Worm (Caenorhabditis elegans) whole organism, young adult: ENCODE measurements around the gene picc-1.

Source experiments
- B0035.1 ChIP-seq: sonication (generic microtip); optimal IDR thresholded peaks from 2 replicates; lab custom pipeline; 2016; ENCODE audit warnings: missing genetic modification characterization, mild to moderate bottlenecking, missing compliant biosample characterization, missing genotype, missing genetic modification reagents
- C06A6.2 ChIP-seq: fragments of 200-800 bp; sonication (Bioruptor generic); conservative IDR thresholded peaks from 2 replicates; pipeline ENCODE4 v1.3.6; 2022; ENCODE audit warnings: missing genetic modification characterization, missing compliant biosample characterization
- F10E7.11 ChIP-seq: sonication (generic microtip); optimal IDR thresholded peaks from 2 replicates; lab custom pipeline; 2017; ENCODE audit warnings: mild to moderate bottlenecking, missing genetic modification characterization, moderate library complexity, missing compliant biosample characterization
- F33H1.4 ChIP-seq: fragments of 200-800 bp; sonication (Bioruptor generic); IDR thresholded peaks from 2 replicates; pipeline ENCODE4 v1.3.6; 2022; ENCODE audit warnings: missing genetic modification reagents, missing genetic modification characterization, missing compliant biosample characterization
- F37B4.10 ChIP-seq: fragments of 200-800 bp; sonication (Bioruptor generic); IDR thresholded peaks from 2 replicates; pipeline ENCODE4 v1.3.6; 2022; ENCODE audit warnings: missing genetic modification characterization, missing compliant biosample characterization
- F49E8.2 ChIP-seq: sonication (generic microtip); optimal IDR thresholded peaks from 3 replicates; lab custom pipeline; 2017; ENCODE audit warnings: missing genetic modification characterization, mild to moderate bottlenecking, missing compliant biosample characterization, antibody characterized with exemption, moderate library complexity; ENCODE audit not compliant: insufficient read depth
- F52B5.7 ChIP-seq: sonication (generic microtip); optimal IDR thresholded peaks from 2 replicates; lab custom pipeline; 2016; ENCODE audit warnings: mild to moderate bottlenecking, missing genetic modification characterization, missing compliant biosample characterization
- T26A5.8 ChIP-seq: sonication (generic microtip); optimal IDR thresholded peaks from 2 replicates; lab custom pipeline; 2016; ENCODE audit warnings: missing genetic modification characterization, missing compliant biosample characterization
- ZK185.1 ChIP-seq: sonication (generic microtip); optimal IDR thresholded peaks from 2 replicates; lab custom pipeline; 2016; ENCODE audit warnings: mild to moderate bottlenecking, missing genetic modification characterization, missing compliant biosample characterization; ENCODE audit not compliant: poor library complexity, severe bottlenecking
- ama-1 ChIP-seq, 3 experiments: fragments of 150-350 bp in 1 of 3; sonication (generic microtip) in 2 of 3; optimal IDR thresholded peaks; 2 replicates each; lab custom pipeline; 2014 to 2018; ENCODE audit warnings: missing biosample characterization in 2 of 3, missing genetic modification characterization in 2 of 3, missing genetic modification reagents in 2 of 3
- atf-7 ChIP-seq: sonication (generic microtip); optimal IDR thresholded peaks from 2 replicates; lab custom pipeline; 2017; ENCODE audit warnings: mild to moderate bottlenecking, missing genetic modification characterization, missing compliant biosample characterization
- athp-1 ChIP-seq: sonication (generic microtip); optimal IDR thresholded peaks from 2 replicates; lab custom pipeline; 2017; ENCODE audit warnings: mild to moderate bottlenecking, missing genetic modification characterization, missing compliant biosample characterization
- attf-3 ChIP-seq: fragments of 200-800 bp; sonication (Bioruptor generic); conservative IDR thresholded peaks from 2 replicates; pipeline ENCODE4 v1.3.6; 2022; ENCODE audit warnings: missing genetic modification reagents, missing genetic modification characterization, missing compliant biosample characterization
- attf-5 ChIP-seq: fragments of 200-800 bp; sonication (Bioruptor generic); optimal IDR thresholded peaks from 2 replicates; lab custom pipeline; 2018; ENCODE audit warnings: mild to moderate bottlenecking, missing genetic modification characterization, missing compliant biosample characterization
- attf-6 ChIP-seq: fragments of 200-800 bp; sonication (Bioruptor generic); IDR thresholded peaks from 2 replicates; pipeline ENCODE4 v1.3.6; 2022; ENCODE audit warnings: missing genetic modification reagents, missing genetic modification characterization, missing compliant biosample characterization
- bed-1 ChIP-seq: fragments of 200-800 bp; sonication (Bioruptor generic); IDR thresholded peaks from 2 replicates; pipeline ENCODE4 v1.3.6; 2022; ENCODE audit warnings: missing genetic modification reagents, missing genetic modification characterization, missing compliant biosample characterization
- cebp-1 ChIP-seq, 2 experiments: fragments of 200-800 bp in 1 of 2; sonication (Bioruptor generic) in 1 of 2; sonication (generic microtip) in 1 of 2; IDR thresholded peaks in 1 of 2; optimal IDR thresholded peaks in 1 of 2; 2 replicates each; pipeline versions ENCODE4 v1.3.6 to Lab custom; 2017 to 2022; ENCODE audit warnings: missing compliant biosample characterization in 2 of 2, missing genetic modification characterization in 2 of 2, mild to moderate bottlenecking in 1 of 2, missing genetic modification reagents in 1 of 2, moderate library complexity in 1 of 2
- cebp-2 ChIP-seq: fragments of 200-800 bp; sonication (Bioruptor generic); IDR thresholded peaks from 2 replicates; pipeline ENCODE4 v1.3.6; 2022; ENCODE audit warnings: missing genetic modification characterization, missing compliant biosample characterization
- ceh-27 ChIP-seq: fragments of 200-800 bp; sonication (Bioruptor generic); optimal IDR thresholded peaks from 2 replicates; lab custom pipeline; 2018; ENCODE audit warnings: mild to moderate bottlenecking, missing genetic modification characterization, moderate library complexity, missing compliant biosample characterization
- ceh-79 ChIP-seq: sonication (generic microtip); optimal IDR thresholded peaks from 2 replicates; lab custom pipeline; 2017; ENCODE audit warnings: mild to moderate bottlenecking, missing genetic modification characterization, missing compliant biosample characterization
- chd-7 ChIP-seq: sonication (generic microtip); optimal IDR thresholded peaks from 2 replicates; lab custom pipeline; 2016; ENCODE audit warnings: mild to moderate bottlenecking, missing genetic modification characterization, moderate library complexity, missing compliant biosample characterization
- die-1 ChIP-seq: sonication (generic microtip); optimal IDR thresholded peaks from 2 replicates; lab custom pipeline; 2016; ENCODE audit warnings: missing genotype, mild to moderate bottlenecking, missing genetic modification characterization, missing compliant biosample characterization
- dpl-1 ChIP-seq: fragments of 150-350 bp; optimal IDR thresholded peaks from 2 replicates; lab custom pipeline; 2014; ENCODE audit warnings: missing biosample characterization, missing genetic modification reagents, missing genetic modification characterization
- egl-18 ChIP-seq: fragments of 200-800 bp; sonication (Bioruptor generic); IDR thresholded peaks from 2 replicates; pipeline ENCODE4 v1.3.6; 2022; ENCODE audit warnings: missing genetic modification reagents, missing genetic modification characterization, missing compliant biosample characterization
- egrh-3 ChIP-seq: fragments of 200-800 bp; sonication (Bioruptor generic); IDR thresholded peaks from 2 replicates; pipeline ENCODE4 v1.3.6; 2022; ENCODE audit warnings: missing genetic modification reagents, missing genetic modification characterization, missing compliant biosample characterization
- gei-17 ChIP-seq: fragments of 200-800 bp; sonication (Bioruptor generic); optimal IDR thresholded peaks from 2 replicates; lab custom pipeline; 2018; ENCODE audit warnings: mild to moderate bottlenecking, missing genetic modification characterization, missing compliant biosample characterization
- him-1 ChIP-seq: sonication (generic microtip); optimal IDR thresholded peaks from 2 replicates; lab custom pipeline; 2016; ENCODE audit warnings: missing genotype, missing genetic modification reagents, missing genetic modification characterization, missing compliant biosample characterization
- hmg-1.2 ChIP-seq: fragments of 200-800 bp; sonication (Bioruptor generic); IDR thresholded peaks from 2 replicates; pipeline ENCODE4 v1.3.6; 2022; ENCODE audit warnings: missing genetic modification reagents, missing genetic modification characterization, missing compliant biosample characterization
- lin-35 ChIP-seq, 3 experiments: fragments of 150-350 bp in 2 of 3; sonication (generic microtip) in 1 of 3; optimal IDR thresholded peaks; 2 replicates each; lab custom pipeline; 2014 to 2018; ENCODE audit warnings: missing biosample characterization in 3 of 3, missing genetic modification characterization in 3 of 3, missing genetic modification reagents in 3 of 3
- lir-1 ChIP-seq: fragments of 200-800 bp; sonication (Bioruptor generic); conservative IDR thresholded peaks from 2 replicates; pipeline ENCODE4 v1.3.6; 2022; ENCODE audit warnings: missing genetic modification reagents, missing genetic modification characterization, missing compliant biosample characterization
- lsy-27 ChIP-seq: sonication (generic microtip); optimal IDR thresholded peaks from 2 replicates; lab custom pipeline; 2017; ENCODE audit warnings: missing genetic modification characterization, mild to moderate bottlenecking, missing compliant biosample characterization, antibody characterized with exemption, missing genotype, borderline replicate concordance; ENCODE audit not compliant: insufficient read depth
- madf-6 ChIP-seq: fragments of 200-800 bp; sonication (Bioruptor generic); IDR thresholded peaks from 2 replicates; pipeline ENCODE4 v1.3.6; 2022; ENCODE audit warnings: missing genetic modification reagents, missing genetic modification characterization, missing compliant biosample characterization
- madf-8 ChIP-seq: fragments of 200-800 bp; sonication (Bioruptor generic); conservative IDR thresholded peaks from 2 replicates; pipeline ENCODE4 v1.3.6; 2022; ENCODE audit warnings: missing genetic modification reagents, missing genetic modification characterization, missing compliant biosample characterization
- nfya-2 ChIP-seq: fragments of 200-800 bp; sonication (Bioruptor generic); IDR thresholded peaks from 2 replicates; pipeline ENCODE4 v1.3.6; 2022; ENCODE audit warnings: missing genetic modification reagents, missing genetic modification characterization, missing compliant biosample characterization
- nfyb-1 ChIP-seq: fragments of 200-800 bp; sonication (Bioruptor generic); IDR thresholded peaks from 2 replicates; pipeline ENCODE4 v1.3.6; 2022; ENCODE audit warnings: missing genetic modification reagents, missing genetic modification characterization, missing compliant biosample characterization
- pbrm-1 ChIP-seq: fragments of 200-800 bp; sonication (Bioruptor generic); IDR thresholded peaks from 2 replicates; pipeline ENCODE4 v1.3.6; 2022; ENCODE audit warnings: missing genetic modification reagents, missing genetic modification characterization, missing compliant biosample characterization
- rcor-1 ChIP-seq: fragments of 200-800 bp; sonication (Bioruptor generic); IDR thresholded peaks from 2 replicates; pipeline ENCODE4 v1.3.6; 2022; ENCODE audit warnings: missing genetic modification reagents, missing genetic modification characterization, missing compliant biosample characterization
- rec-8 ChIP-seq, 2 experiments: sonication (generic microtip); optimal IDR thresholded peaks; 2 replicates each; lab custom pipeline; 2016; ENCODE audit warnings: mild to moderate bottlenecking in 2 of 2, missing genetic modification characterization in 2 of 2, missing genetic modification reagents in 2 of 2, missing genotype in 2 of 2, missing biosample characterization in 1 of 2, missing compliant biosample characterization in 1 of 2, moderate library complexity in 1 of 2
- repo-1 ChIP-seq: sonication (generic microtip); optimal IDR thresholded peaks from 2 replicates; lab custom pipeline; 2017; ENCODE audit warnings: mild to moderate bottlenecking, missing genetic modification characterization, missing compliant biosample characterization
- tbp1 ChIP-seq: fragments of 200-800 bp; sonication (Bioruptor generic); optimal IDR thresholded peaks from 2 replicates; lab custom pipeline; 2018; ENCODE audit warnings: mild to moderate bottlenecking, missing genetic modification characterization, missing compliant biosample characterization
- tbx-9 ChIP-seq: sonication (generic microtip); optimal IDR thresholded peaks from 2 replicates; lab custom pipeline; 2016; ENCODE audit warnings: borderline replicate concordance, missing genetic modification characterization, inconsistent platforms, missing compliant biosample characterization
- zim-3 ChIP-seq: sonication (generic microtip); optimal IDR thresholded peaks from 2 replicates; lab custom pipeline; 2017; ENCODE audit warnings: mild to moderate bottlenecking, missing genetic modification characterization, moderate library complexity, missing compliant biosample characterization
- ztf-18 ChIP-seq: sonication (generic microtip); optimal IDR thresholded peaks from 2 replicates; lab custom pipeline; 2016; ENCODE audit warnings: missing genotype, mild to moderate bottlenecking, missing genetic modification characterization, missing compliant biosample characterization
- ztf-22 ChIP-seq: fragments of 200-800 bp; sonication (Bioruptor generic); optimal IDR thresholded peaks from 2 replicates; lab custom pipeline; 2018; ENCODE audit warnings: mild to moderate bottlenecking, missing genetic modification characterization, moderate library complexity, missing compliant biosample characterization
- ztf-26 ChIP-seq: sonication (generic microtip); optimal IDR thresholded peaks from 2 replicates; lab custom pipeline; 2017; ENCODE audit warnings: missing genetic modification characterization, missing compliant biosample characterization

Gene picc-1

DNA sequence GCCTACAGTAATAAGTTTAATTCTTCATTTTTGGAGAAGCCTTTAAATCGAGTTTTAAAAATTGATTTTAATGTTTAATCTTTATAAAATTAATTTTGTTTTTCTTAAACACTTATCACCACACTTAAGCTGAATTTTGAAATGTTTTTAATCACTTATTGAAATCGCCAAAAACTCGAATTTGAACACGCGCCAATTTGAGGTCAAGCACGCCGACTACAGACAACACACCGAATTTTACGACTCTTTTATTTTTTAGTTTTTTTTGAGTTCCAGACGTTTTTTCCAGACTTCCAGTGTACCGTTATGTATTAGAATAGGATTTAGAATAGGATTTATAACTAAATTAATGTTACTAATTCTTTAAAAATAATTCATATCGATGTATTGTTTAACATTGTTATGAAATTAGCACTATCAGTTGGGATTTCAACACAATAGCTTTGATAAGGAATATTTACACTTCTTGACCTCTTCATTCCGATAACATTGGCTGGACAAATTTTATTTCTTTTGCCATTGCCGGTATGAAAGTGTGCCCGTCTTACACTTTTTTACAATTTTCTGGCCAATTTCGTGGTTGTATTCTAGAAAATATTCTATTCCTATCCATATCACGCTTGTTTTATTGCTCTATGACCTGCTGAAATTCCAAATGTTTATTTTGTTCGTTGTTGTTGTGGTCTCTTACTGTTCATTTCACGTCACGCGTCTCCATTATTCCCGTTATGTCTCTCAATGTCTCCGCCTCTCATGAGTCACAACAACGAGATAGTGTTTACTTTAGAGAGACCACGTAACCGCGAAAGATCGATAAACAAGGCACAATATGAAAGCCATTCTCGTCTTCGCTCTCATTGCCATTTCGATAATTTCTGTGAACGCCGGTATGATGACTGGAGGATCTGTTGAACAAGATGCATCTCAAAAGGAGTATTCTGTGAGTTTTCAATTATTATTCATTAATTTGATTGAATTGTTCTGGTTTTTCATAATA is 24.8 kb downstream of the picc-1 start, which contains the start of gene cpi-2:
TSS of gene cpi-2 (plus strand) at position 788 of the 997 bp plus-strand sequence.
- TF ChIP-seq F33H1.4 (GFP tag; lab: Robert Waterston, UW): no peak
- TF ChIP-seq bed-1 (GFP tag; lab: Robert Waterston, UW): no peak
- TF ChIP-seq ceh-27 (GFP tag; lab: Kevin White, UChicago): peak; percentile 8
- no peak for TF ChIP-seq tbp1 (GFP tag; lab: Kevin White, UChicago)
- TF ChIP-seq B0035.1 (tag; lab: Kevin White, UChicago): no peak
- peak; percentile 26 for TF ChIP-seq attf-5 (GFP tag; lab: Kevin White, UChicago)
- TF ChIP-seq F10E7.11 (tag; lab: Kevin White, UChicago): no peak
- no peak for TF ChIP-seq madf-8 (GFP tag; lab: Robert Waterston, UW)
- TF ChIP-seq atf-7 (tag; lab: Kevin White, UChicago): no peak
- TF ChIP-seq chd-7 (tag; lab: Kevin White, UChicago): no peak
- no peak for TF ChIP-seq him-1
- TF ChIP-seq repo-1 (tag; lab: Kevin White, UChicago): no peak
- TF ChIP-seq nfya-2 (GFP tag; lab: Robert Waterston, UW): no peak
- no peak for TF ChIP-seq attf-6
- TF ChIP-seq tbx-9 (tag; lab: Kevin White, UChicago): no peak
- no peak for TF ChIP-seq zim-3 (tag; lab: Kevin White, UChicago)
- peak in 1 of 3 experiments; percentile 59 for TF ChIP-seq lin-35 (GFP tag; optimal IDR thresholded peaks at IDR 0.05; lab: Kevin White, UChicago)
- no peak for TF ChIP-seq cebp-2
- TF ChIP-seq dpl-1: peak; percentile 57
- no peak for TF ChIP-seq F49E8.2 (tag; lab: Kevin White, UChicago)
- TF ChIP-seq egrh-3: no peak
- TF ChIP-seq ztf-22 (GFP tag; lab: Kevin White, UChicago): no peak
- no peak for TF ChIP-seq T26A5.8
- TF ChIP-seq ztf-18 (tag; lab: Kevin White, UChicago): no peak
- TF ChIP-seq ZK185.1 (tag; lab: Kevin White, UChicago): no peak
- TF ChIP-seq hmg-1.2 (GFP tag; lab: Robert Waterston, UW): peak; percentile 79
- no peak for TF ChIP-seq lsy-27
- peak; percentile 38; the same call in 1 of the 2 replicates for TF ChIP-seq nfyb-1 (GFP tag; lab: Robert Waterston, UW)
- TF ChIP-seq rcor-1 (GFP tag; lab: Robert Waterston, UW): no peak
- TF ChIP-seq attf-3 (GFP tag; lab: Robert Waterston, UW): no peak
- peak; percentile 7; the same call in 1 of the 2 replicates for TF ChIP-seq cebp-1 (GFP tag; IDR thresholded peaks at IDR 0.05; lab: Robert Waterston, UW)
- TF ChIP-seq cebp-1 (tag; optimal IDR thresholded peaks at IDR 0.05; lab: Kevin White, UChicago): peak; percentile 53
- TF ChIP-seq ztf-26 (tag; lab: Kevin White, UChicago): no peak
- TF ChIP-seq gei-17: no peak
- TF ChIP-seq athp-1 (tag; lab: Kevin White, UChicago): no peak
- no peak for TF ChIP-seq die-1 (tag; lab: Kevin White, UChicago)
- TF ChIP-seq egl-18 (GFP tag; lab: Robert Waterston, UW): no peak
- TF ChIP-seq F52B5.7 (tag; lab: Kevin White, UChicago): no peak
- TF ChIP-seq pbrm-1 (GFP tag; lab: Robert Waterston, UW): 0 out of 2 replicates have a peak, but pooled peaks have one; percentile 26
- TF ChIP-seq ceh-79 (tag; lab: Kevin White, UChicago): no peak
- TF ChIP-seq C06A6.2 (GFP tag; lab: Robert Waterston, UW): no peak
- TF ChIP-seq rec-8 (tag; optimal IDR thresholded peaks at IDR 0.05; lab: Kevin White, UChicago): no peak
- TF ChIP-seq madf-6 (GFP tag; lab: Robert Waterston, UW): no peak
- no peak for TF ChIP-seq lir-1 (GFP tag; lab: Robert Waterston, UW)
- TF ChIP-seq ama-1 (optimal IDR thresholded peaks at IDR 0.05; lab: Kevin White, UChicago): no peak
- TF ChIP-seq ama-1 (GFP tag; optimal IDR thresholded peaks at IDR 0.05; lab: Kevin White, UChicago): no peak
- TF ChIP-seq F37B4.10 (GFP tag; lab: Robert Waterston, UW): no peak
